Fruit fly (Drosophila melanogaster): ENCODE results near the gene Arr2.

Gene Arr2

dm6 chr3L:8672199-8673059 lies 23.7 kb upstream of the Arr2 start (continued):
- TF ChIP-seq CG9876 (GFP tag; optimal IDR thresholded peaks at IDR 0.05), result no peak
- TF ChIP-seq CG11456 (GFP tag; IDR thresholded peaks at IDR 0.05), result peak; percentile 14; the same call in 1 of the 3 replicates
- no peak for TF ChIP-seq peb (GFP tag; IDR thresholded peaks at IDR 0.05)
- TF ChIP-seq CG4707 (GFP tag; optimal IDR thresholded peaks at IDR 0.05), result no peak
- TF ChIP-seq CG17829 (tag; optimal IDR thresholded peaks at IDR 0.05), result no peak
- peak; percentile 31 for TF ChIP-seq Abd-B (GFP tag; optimal IDR thresholded peaks at IDR 0.05)
- no peak for TF ChIP-seq Side (GFP tag; optimal IDR thresholded peaks at IDR 0.05)
- no peak for TF ChIP-seq Dll (GFP tag; IDR thresholded peaks at IDR 0.05; ENCODE audit: partially characterized antibody)
- TF ChIP-seq CG14710 (tag; optimal IDR thresholded peaks at IDR 0.05), result no peak
- TF ChIP-seq CG11398 (GFP tag; optimal IDR thresholded peaks at IDR 0.05), result no peak
- no peak for TF ChIP-seq ato (GFP tag; IDR thresholded peaks at IDR 0.05; ENCODE audit: partially characterized antibody)
- peak; percentile 31; the same call in 1 of the 2 replicates for TF ChIP-seq CG9215 (GFP tag; IDR thresholded peaks at IDR 0.05)
- peak; percentile 69 for TF ChIP-seq sug (tag; optimal IDR thresholded peaks at IDR 0.05)
- no peak for TF ChIP-seq pita (GFP tag; optimal IDR thresholded peaks at IDR 0.05)
- TF ChIP-seq Xbp1 (GFP tag; optimal IDR thresholded peaks at IDR 0.05), result peak; percentile 19
- peak; percentile 63 for TF ChIP-seq row (GFP tag; IDR thresholded peaks at IDR 0.05)
- TF ChIP-seq Ets65A (GFP tag), result no peak
- TF ChIP-seq tna (GFP tag; IDR thresholded peaks at IDR 0.05; ENCODE audit: partially characterized antibody), result no peak
- TF ChIP-seq CG11695 (GFP tag; IDR thresholded peaks at IDR 0.05), result peak; percentile 63; the same call in 2 of the 3 replicates
- peak; percentile 38 for TF ChIP-seq nmo (GFP tag; optimal IDR thresholded peaks at IDR 0.05)
- TF ChIP-seq Ravus (GFP tag; IDR thresholded peaks at IDR 0.05), result no peak; the same call in 1 of the 2 replicates
- no peak for TF ChIP-seq CTCF (GFP tag; optimal IDR thresholded peaks at IDR 0.05)
- TF ChIP-seq Spps (tag; optimal IDR thresholded peaks at IDR 0.05), result no peak
- peak; percentile 63; the same call in 2 of the 3 replicates for TF ChIP-seq dysf (GFP tag; IDR thresholded peaks at IDR 0.05)
- TF ChIP-seq CG2202 (tag; optimal IDR thresholded peaks at IDR 0.05), result no peak
- 0 out of 3 replicates have a peak, but pooled peaks have one; percentile 18 for TF ChIP-seq Doc3 (GFP tag; IDR thresholded peaks at IDR 0.05; ENCODE audit: partially characterized antibody)
- no peak for TF ChIP-seq CG11696 (GFP tag; IDR thresholded peaks at IDR 0.05)
- TF ChIP-seq luna (GFP tag; optimal IDR thresholded peaks at IDR 0.05), result no peak
- peak; percentile 36 for TF ChIP-seq Hand (GFP tag; optimal IDR thresholded peaks at IDR 0.05)
- TF ChIP-seq croc (GFP tag; conservative IDR thresholded peaks at IDR 0.05), result no peak
- no peak for TF ChIP-seq CG4617 (GFP tag; optimal IDR thresholded peaks at IDR 0.05; ENCODE audit: borderline replicate concordance)
- TF ChIP-seq ems (GFP tag; optimal IDR thresholded peaks at IDR 0.05), result no peak
- no peak for TF ChIP-seq CG3163 (GFP tag; optimal IDR thresholded peaks at IDR 0.05)
- TF ChIP-seq CoRest (tag; optimal IDR thresholded peaks at IDR 0.05), result peak; percentile 38
- peak; percentile 28 for TF ChIP-seq CG7556 (GFP tag; optimal IDR thresholded peaks at IDR 0.05)
- TF ChIP-seq H15 (GFP tag; IDR thresholded peaks at IDR 0.05), result no peak
- no peak for TF ChIP-seq CG5245 (GFP tag; optimal IDR thresholded peaks at IDR 0.05)
- peak; percentile 18 for TF ChIP-seq CG10462 (GFP tag; optimal IDR thresholded peaks at IDR 0.05)
- TF ChIP-seq Hr39 (optimal IDR thresholded peaks at IDR 0.05), result no peak
- peak; percentile 22 for TF ChIP-seq Hr3 (GFP tag; optimal IDR thresholded peaks at IDR 0.05)
- no peak for TF ChIP-seq CG14860 (GFP tag; IDR thresholded peaks at IDR 0.05; ENCODE audit: partially characterized antibody)
- TF ChIP-seq jing (GFP tag; optimal IDR thresholded peaks at IDR 0.05), result no peak
- TF ChIP-seq Dbx (GFP tag; IDR thresholded peaks at IDR 0.05), result peak; percentile 76; the same call in 2 of the 3 replicates
- TF ChIP-seq Myb (GFP tag; optimal IDR thresholded peaks at IDR 0.05), result no peak
- no peak for TF ChIP-seq tup (GFP tag; optimal IDR thresholded peaks at IDR 0.05)
- TF ChIP-seq Taf1 (GFP tag; IDR thresholded peaks at IDR 0.05), result 0 out of 2 replicates have a peak, but pooled peaks have one; percentile 8
- peak; percentile 31; the same call in 1 of the 3 replicates for TF ChIP-seq tgo (GFP tag; IDR thresholded peaks at IDR 0.05)
- TF ChIP-seq Sin3A (optimal IDR thresholded peaks at IDR 0.05), result no peak
- no peak for TF ChIP-seq aop (GFP tag; IDR thresholded peaks at IDR 0.05)
- no peak for TF ChIP-seq hbn (GFP tag; IDR thresholded peaks at IDR 0.05; ENCODE audit: partially characterized antibody)

Measured in whole organism, embryonic.